Worm (Caenorhabditis elegans): Measurements from ENCODE around the gene C24A3.4.
"Not testable (repeated sequence)": the region's sequence is repeated elsewhere in the genome, so short reads cannot be mapped to it uniquely, and the experiment has no call there.

DNA sequence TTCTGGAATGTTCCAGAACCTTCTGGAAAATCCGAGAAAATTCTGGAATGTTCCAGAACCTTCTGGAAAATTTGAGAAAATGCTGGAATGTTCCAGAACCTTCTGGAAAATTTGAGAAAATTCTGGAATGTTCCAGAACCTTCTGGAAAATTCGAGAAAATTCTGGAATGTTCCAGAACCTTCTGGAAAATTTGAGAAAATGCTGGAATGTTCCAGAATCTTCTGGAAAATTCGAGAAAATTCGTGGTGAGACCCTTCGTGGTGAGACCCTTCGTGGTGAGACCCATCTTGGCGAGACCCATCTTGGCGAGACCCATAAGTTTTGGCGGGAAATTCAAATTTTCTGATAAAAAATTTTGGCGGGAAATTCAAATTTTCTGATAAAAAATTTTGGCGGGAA lies 15.7 kb downstream of the C24A3.4 start:
- not testable (repeated sequence) for TF ChIP-seq tbp1 (GFP tag; optimal IDR thresholded peaks at IDR 0.05); snpc-3.4 (tag; optimal IDR thresholded peaks at IDR 0.05); lir-1 (GFP tag; conservative IDR thresholded peaks at IDR 0.05); snpc-4 (GFP tag; optimal IDR thresholded peaks at IDR 0.05); snpc-4 (tag; optimal IDR thresholded peaks at IDR 0.05); mel-28 (tag; optimal IDR thresholded peaks at IDR 0.05; ENCODE audit: borderline replicate concordance); sdz-38 (tag; optimal IDR thresholded peaks at IDR 0.05); nfya-2 (GFP tag; IDR thresholded peaks at IDR 0.05); snpc-1.1 (tag; optimal IDR thresholded peaks at IDR 0.05; ENCODE audit: insufficient read depth)
